Worm (Caenorhabditis elegans) whole organism, L4 larva: ENCODE measurements around the gene srv-3.

ENCODE experiments used
- F37D6.2 ChIP-seq: sonication (generic microtip); optimal IDR thresholded peaks from 2 replicates; lab custom pipeline; 2016; ENCODE audit warnings: mild to moderate bottlenecking, missing genetic modification characterization, missing compliant biosample characterization
- aly-2 ChIP-seq: sonication (generic microtip); optimal IDR thresholded peaks from 2 replicates; lab custom pipeline; 2018; ENCODE audit warnings: missing biosample characterization, missing genetic modification characterization
- dpl-1 ChIP-seq: fragments of 150-350 bp; optimal IDR thresholded peaks from 2 replicates; lab custom pipeline; 2014; ENCODE audit warnings: missing biosample characterization, missing genetic modification reagents, missing genetic modification characterization
- fkh-10 ChIP-seq: fragments of 150-350 bp; optimal IDR thresholded peaks from 2 replicates; lab custom pipeline; 2014; ENCODE audit warnings: missing biosample characterization, missing genetic modification reagents, missing genetic modification characterization
- lin-13 ChIP-seq: fragments of 150-350 bp; optimal IDR thresholded peaks from 2 replicates; lab custom pipeline; 2014; ENCODE audit warnings: missing biosample characterization, missing genetic modification reagents, missing genetic modification characterization
- mdt-29 ChIP-seq: fragments of 200-800 bp; sonication (Bioruptor generic); IDR thresholded peaks from 2 replicates; pipeline ENCODE4 v1.3.6; 2022; ENCODE audit warnings: missing genetic modification reagents, missing genetic modification characterization, missing compliant biosample characterization
- mep-1 ChIP-seq: fragments of 150-350 bp; sonication (generic microtip); optimal IDR thresholded peaks from 3 replicates; lab custom pipeline; 2014; ENCODE audit warnings: missing biosample characterization, missing genetic modification characterization
- nhr-10 ChIP-seq: fragments of 150-350 bp; optimal IDR thresholded peaks from 2 replicates; lab custom pipeline; 2014; ENCODE audit warnings: missing biosample characterization, missing genetic modification characterization
- nhr-237 ChIP-seq: sonication (generic microtip); optimal IDR thresholded peaks from 2 replicates; lab custom pipeline; 2017; ENCODE audit warnings: missing biosample characterization, missing genetic modification characterization
- unc-130 ChIP-seq: sonication (generic microtip); optimal IDR thresholded peaks from 2 replicates; lab custom pipeline; 2016; ENCODE audit warnings: missing genetic modification reagents, missing genetic modification characterization, missing compliant biosample characterization
- unc-62 ChIP-seq, 3 experiments: fragments of 150-350 bp in 1 of 3; sonication (generic microtip); optimal IDR thresholded peaks in 2 of 3; peaks in 1 of 3; 1 replicate in 1 of 3; 2 replicates in 2 of 3; lab custom pipeline; 2014 to 2017; ENCODE audit warnings: missing biosample characterization in 3 of 3, missing genetic modification characterization in 3 of 3, missing genetic modification reagents in 3 of 3, missing genotype in 1 of 3
- zag-1 ChIP-seq: fragments of 150-350 bp; optimal IDR thresholded peaks from 2 replicates; lab custom pipeline; 2014; ENCODE audit warnings: missing biosample characterization, missing genetic modification characterization

- no peak for TF ChIP-seq lin-13 (GFP tag; lab: Kevin White, UChicago)
- TF ChIP-seq unc-62 (GFP tag; optimal IDR thresholded peaks at IDR 0.05 in 1 of 2; lab: Kevin White, UChicago): no peak
- TF ChIP-seq unc-62 (tag; optimal IDR thresholded peaks at IDR 0.05; lab: Kevin White, UChicago): no peak
- no peak for TF ChIP-seq mep-1 (tag; lab: Kevin White, UChicago)
- no peak for TF ChIP-seq unc-130
- TF ChIP-seq mdt-29 (GFP tag; lab: Robert Waterston, UW): no peak
- no peak for TF ChIP-seq nhr-10 (tag; lab: Kevin White, UChicago)
- TF ChIP-seq zag-1: no peak
- TF ChIP-seq dpl-1 (GFP tag; lab: Kevin White, UChicago): no peak
- TF ChIP-seq aly-2 (tag; lab: Kevin White, UChicago): no peak
- no peak for TF ChIP-seq fkh-10 (GFP tag; lab: Kevin White, UChicago)
- no peak for TF ChIP-seq nhr-237 (tag; lab: Kevin White, UChicago)
- TF ChIP-seq F37D6.2: no peak
Observed at ce11 chrV:19752879-19753278, 44.1 kb upstream of the srv-3 start.
